Fruit fly (Drosophila melanogaster) whole organism, embryonic: ENCODE data around the gene Ilp6.

Experiments
- CG10267 ChIP-seq: fragments of 200-800 bp; sonication (Bioruptor generic); optimal IDR thresholded peaks from 2 replicates; lab custom pipeline; 2018; ENCODE audit warnings: missing biosample characterization, mild to moderate bottlenecking, missing genetic modification characterization, moderate library complexity
- CG10959 ChIP-seq: fragments of 200-800 bp; sonication (Bioruptor generic); IDR thresholded peaks from 2 replicates; pipeline ENCODE4 v1.3.6; 2022; ENCODE audit warnings: missing biosample characterization, missing genetic modification characterization
- CG12391 ChIP-seq: fragments of 200-800 bp; sonication (Bioruptor generic); optimal IDR thresholded peaks from 3 replicates; lab custom pipeline; 2018; ENCODE audit warnings: missing biosample characterization, mild to moderate bottlenecking, missing genetic modification characterization, moderate library complexity
- CG13287 ChIP-seq: fragments of 200-800 bp; sonication (Bioruptor generic); IDR thresholded peaks from 2 replicates; pipeline ENCODE4 v1.3.6; 2022; ENCODE audit warnings: missing biosample characterization, missing genetic modification characterization; ENCODE audit not compliant: partially characterized antibody
- CG1529 ChIP-seq: fragments of 200-800 bp; sonication (Bioruptor generic); optimal IDR thresholded peaks from 3 replicates; lab custom pipeline; 2018; ENCODE audit warnings: missing biosample characterization, missing genetic modification characterization
- CG15479 ChIP-seq: fragments of 200-800 bp; sonication (Bioruptor generic); optimal IDR thresholded peaks from 3 replicates; lab custom pipeline; 2019; ENCODE audit warnings: missing biosample characterization, mild to moderate bottlenecking, missing genetic modification characterization, moderate library complexity
- CG17186 ChIP-seq: fragments of 200-800 bp; sonication (Bioruptor generic); optimal IDR thresholded peaks from 3 replicates; lab custom pipeline; 2017; ENCODE audit warnings: missing biosample characterization, missing genetic modification reagents, missing genetic modification characterization
- CG17328 ChIP-seq: fragments of 200-800 bp; sonication (Bioruptor generic); IDR thresholded peaks from 2 replicates; pipeline ENCODE4 v1.3.6; 2022; ENCODE audit warnings: missing biosample characterization, missing genetic modification characterization
- CG30020 ChIP-seq: fragments of 200-800 bp; optimal IDR thresholded peaks from 2 replicates; lab custom pipeline; 2019; ENCODE audit warnings: missing biosample characterization, mild to moderate bottlenecking, missing genetic modification characterization, moderate library complexity
- CG34224 ChIP-seq: fragments of 200-800 bp; sonication (Bioruptor generic); IDR thresholded peaks from 3 replicates; pipeline ENCODE4 v1.3.6; 2022; ENCODE audit warnings: missing biosample characterization, missing genetic modification characterization; ENCODE audit not compliant: partially characterized antibody
- CG34376 ChIP-seq: fragments of 200-800 bp; sonication (Bioruptor generic); optimal IDR thresholded peaks from 2 replicates; lab custom pipeline; 2018; ENCODE audit warnings: missing biosample characterization, mild to moderate bottlenecking, missing genetic modification characterization
- CG4360 ChIP-seq: fragments of 200-800 bp; sonication (Bioruptor generic); IDR thresholded peaks from 2 replicates; pipeline ENCODE4 v1.3.6; 2022; ENCODE audit warnings: missing biosample characterization, missing genetic modification characterization
- Deaf1 ChIP-seq: fragments of 200-800 bp; optimal IDR thresholded peaks from 3 replicates; lab custom pipeline; 2019; ENCODE audit warnings: missing biosample characterization, mild to moderate bottlenecking, missing genetic modification characterization, moderate library complexity
- HLHmδ ChIP-seq: fragments of 200-800 bp; sonication (Bioruptor generic); optimal IDR thresholded peaks from 2 replicates; lab custom pipeline; 2018; ENCODE audit warnings: missing biosample characterization, mild to moderate bottlenecking, missing genetic modification characterization, moderate library complexity
- HmgZ ChIP-seq: fragments of 200-800 bp; sonication (Bioruptor generic); optimal IDR thresholded peaks from 2 replicates; lab custom pipeline; 2018; ENCODE audit warnings: missing biosample characterization, mild to moderate bottlenecking, missing genetic modification characterization
- Hr78 ChIP-seq, 2 experiments: fragments of 200-800 bp in 1 of 2; fragments of >200 bp in 1 of 2; sonication (Bioruptor generic) in 1 of 2; optimal IDR thresholded peaks; 2 replicates each; lab custom pipeline; 2017 to 2019; ENCODE audit warnings: missing biosample characterization in 2 of 2, missing genetic modification characterization in 2 of 2, mild to moderate bottlenecking in 1 of 2, moderate library complexity in 1 of 2
- Lpt ChIP-seq: fragments of >200 bp; optimal IDR thresholded peaks from 2 replicates; lab custom pipeline; 2018; ENCODE audit warnings: missing biosample characterization, missing genetic modification characterization
- Med ChIP-seq: fragments of 200-800 bp; sonication (Bioruptor generic); peaks from one replicate; lab custom pipeline; 2016; ENCODE audit warnings: missing biosample characterization, missing genetic modification characterization, mild to moderate bottlenecking, inconsistent platforms, moderate library complexity
- Ravus ChIP-seq: fragments of 200-800 bp; sonication (Bioruptor generic); IDR thresholded peaks from 2 replicates; pipeline ENCODE4 v1.3.6; 2022; ENCODE audit warnings: missing biosample characterization, missing genetic modification characterization
- Scr ChIP-seq: fragments of 200-800 bp; sonication (Bioruptor generic); IDR thresholded peaks from 2 replicates; pipeline ENCODE4 v1.3.6; 2022; ENCODE audit warnings: missing biosample characterization, missing genetic modification characterization; ENCODE audit not compliant: partially characterized antibody
- Trl ChIP-seq, 3 experiments: fragments of >200 bp in 2 of 3; fragments of 200-800 bp in 1 of 3; sonication (Bioruptor generic) in 1 of 3; optimal IDR thresholded peaks; 2 replicates in 1 of 3; 3 replicates in 2 of 3; lab custom pipeline; 2016 to 2017; ENCODE audit warnings: missing biosample characterization in 1 of 3, missing genetic modification characterization in 1 of 3
- abd-A ChIP-seq: fragments of 200-800 bp; sonication (Bioruptor generic); optimal IDR thresholded peaks from 3 replicates; lab custom pipeline; 2019; ENCODE audit warnings: missing biosample characterization, mild to moderate bottlenecking, missing genetic modification characterization, moderate library complexity
- chinmo ChIP-seq: fragments of 200-800 bp; sonication (Bioruptor generic); IDR thresholded peaks from 4 replicates; pipeline ENCODE4 v1.3.6; 2022; ENCODE audit warnings: missing biosample characterization, missing genetic modification characterization; ENCODE audit not compliant: partially characterized antibody
- ci ChIP-seq: fragments of 200-800 bp; sonication (Bioruptor generic); IDR thresholded peaks from 3 replicates; pipeline ENCODE4 v1.3.6; 2022; ENCODE audit warnings: missing biosample characterization, missing genetic modification characterization
- crc ChIP-seq: fragments of 200-800 bp; sonication (Bioruptor generic); optimal IDR thresholded peaks from 2 replicates; lab custom pipeline; 2016; ENCODE audit warnings: missing biosample characterization, missing genetic modification characterization
- crp ChIP-seq, 2 experiments: fragments of 200-800 bp; sonication (Bioruptor generic); optimal IDR thresholded peaks; 2 replicates in 1 of 2; 3 replicates in 1 of 2; lab custom pipeline; 2017; ENCODE audit warnings: missing biosample characterization in 2 of 2, missing genetic modification characterization in 2 of 2, mild to moderate bottlenecking in 1 of 2, moderate library complexity in 1 of 2
- cwo ChIP-seq: fragments of 200-800 bp; sonication (Bioruptor generic); optimal IDR thresholded peaks from 3 replicates; lab custom pipeline; 2017; ENCODE audit warnings: missing biosample characterization, missing genetic modification characterization, mild to moderate bottlenecking, moderate library complexity, missing genetic modification reagents
- exex ChIP-seq: fragments of 200-800 bp; sonication (Bioruptor generic); optimal IDR thresholded peaks from 4 replicates; lab custom pipeline; 2018; ENCODE audit warnings: missing biosample characterization, mild to moderate bottlenecking, missing genetic modification characterization, moderate library complexity
- gcm ChIP-seq: fragments of 200-800 bp; sonication (Bioruptor generic); optimal IDR thresholded peaks from 2 replicates; lab custom pipeline; 2019; ENCODE audit warnings: missing biosample characterization, mild to moderate bottlenecking, missing genetic modification characterization, moderate library complexity
- gro ChIP-seq: fragments of 200-800 bp; sonication (Bioruptor generic); optimal IDR thresholded peaks from 2 replicates; lab custom pipeline; 2016; ENCODE audit warnings: missing biosample characterization, missing genetic modification characterization
- kni ChIP-seq: fragments of 200-800 bp; sonication (Bioruptor generic); optimal IDR thresholded peaks from 3 replicates; lab custom pipeline; 2017; ENCODE audit warnings: mild to moderate bottlenecking, missing biosample characterization, missing genetic modification reagents, missing genetic modification characterization
- mirr ChIP-seq: fragments of 200-800 bp; sonication (Bioruptor generic); optimal IDR thresholded peaks from 3 replicates; lab custom pipeline; 2018; ENCODE audit warnings: missing biosample characterization, mild to moderate bottlenecking, missing genetic modification characterization
- nau ChIP-seq: fragments of 200-800 bp; sonication (Bioruptor generic); optimal IDR thresholded peaks from 3 replicates; lab custom pipeline; 2017; ENCODE audit warnings: missing biosample characterization, mild to moderate bottlenecking, missing genetic modification characterization, missing genetic modification reagents
- nom ChIP-seq: fragments of 200-800 bp; sonication (Bioruptor generic); optimal IDR thresholded peaks from 2 replicates; lab custom pipeline; 2017; ENCODE audit warnings: missing biosample characterization, missing genetic modification characterization, mild to moderate bottlenecking, moderate library complexity, missing genetic modification reagents
- oc ChIP-seq: fragments of 200-800 bp; sonication (Bioruptor generic); optimal IDR thresholded peaks from 2 replicates; lab custom pipeline; 2018; ENCODE audit warnings: missing biosample characterization, mild to moderate bottlenecking, missing genetic modification characterization, moderate library complexity
- pfk ChIP-seq: fragments of 200-800 bp; sonication (Bioruptor generic); optimal IDR thresholded peaks from 2 replicates; lab custom pipeline; 2018; ENCODE audit warnings: missing biosample characterization, mild to moderate bottlenecking, missing genetic modification characterization, moderate library complexity
- pros ChIP-seq: fragments of 200-800 bp; sonication (Bioruptor generic); optimal IDR thresholded peaks from 3 replicates; lab custom pipeline; 2019; ENCODE audit warnings: missing biosample characterization, mild to moderate bottlenecking, missing genetic modification characterization, moderate library complexity
- pum ChIP-seq: fragments of 200-800 bp; sonication (Bioruptor generic); optimal IDR thresholded peaks from 2 replicates; lab custom pipeline; 2016; ENCODE audit warnings: missing biosample characterization, missing genetic modification characterization
- salm ChIP-seq: fragments of 200-800 bp; sonication (Bioruptor generic); optimal IDR thresholded peaks from 2 replicates; lab custom pipeline; 2018; ENCODE audit warnings: missing biosample characterization, mild to moderate bottlenecking, missing genetic modification characterization
- scrt ChIP-seq: fragments of 200-800 bp; sonication (Bioruptor generic); optimal IDR thresholded peaks from 2 replicates; lab custom pipeline; 2018; ENCODE audit warnings: missing biosample characterization, mild to moderate bottlenecking, missing genetic modification characterization, moderate library complexity
- sd ChIP-seq: fragments of 200-800 bp; sonication (Bioruptor generic); optimal IDR thresholded peaks from 3 replicates; lab custom pipeline; 2018; ENCODE audit warnings: missing biosample characterization, mild to moderate bottlenecking, missing genetic modification characterization, moderate library complexity
- sna ChIP-seq: fragments of 200-800 bp; sonication (Bioruptor generic); IDR thresholded peaks from 2 replicates; pipeline ENCODE4 v1.3.6; 2022; ENCODE audit warnings: missing biosample characterization, missing genetic modification characterization; ENCODE audit not compliant: partially characterized antibody
- sqz ChIP-seq: fragments of 200-800 bp; sonication (Bioruptor generic); optimal IDR thresholded peaks from 3 replicates; lab custom pipeline; 2018; ENCODE audit warnings: missing biosample characterization, mild to moderate bottlenecking, missing genetic modification characterization
- vvl ChIP-seq: fragments of 200-800 bp; sonication (Bioruptor generic); IDR thresholded peaks from 2 replicates; pipeline ENCODE4 v1.3.6; 2022; ENCODE audit warnings: missing biosample characterization, missing genetic modification characterization
- yki ChIP-seq: fragments of >200 bp; optimal IDR thresholded peaks from 3 replicates; lab custom pipeline; 2018
- z ChIP-seq: fragments of 200-800 bp; sonication (Bioruptor generic); IDR thresholded peaks from 3 replicates; pipeline ENCODE4 v1.3.6; 2022; ENCODE audit warnings: missing biosample characterization, missing genetic modification characterization

The Ilp6 gene

DNA sequence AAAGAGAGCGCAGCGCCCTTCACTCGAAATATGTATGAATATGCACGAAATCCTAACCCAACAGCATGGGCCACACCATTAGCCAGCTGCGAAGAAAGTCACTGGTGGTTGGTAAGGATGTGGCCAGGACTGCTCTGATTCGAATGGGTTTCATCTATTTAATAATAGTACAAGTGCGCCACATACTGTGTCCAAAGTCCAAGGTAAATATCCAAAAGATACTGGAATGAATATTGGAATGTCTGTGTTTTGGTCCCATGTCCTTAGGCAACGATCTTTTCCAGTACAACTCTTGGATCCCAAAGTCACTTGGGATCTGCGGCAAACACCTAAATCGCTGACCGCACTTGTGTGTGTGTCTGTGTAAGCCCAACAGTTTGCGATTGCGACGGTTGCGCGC lies 28.2 kb downstream of the Ilp6 start (continued):
- TF ChIP-seq CG17186 (GFP tag; lab: Kevin White, UChicago) (no peak), pum (GFP tag; lab: Kevin White, UChicago) (peak; percentile 23)

DNA sequence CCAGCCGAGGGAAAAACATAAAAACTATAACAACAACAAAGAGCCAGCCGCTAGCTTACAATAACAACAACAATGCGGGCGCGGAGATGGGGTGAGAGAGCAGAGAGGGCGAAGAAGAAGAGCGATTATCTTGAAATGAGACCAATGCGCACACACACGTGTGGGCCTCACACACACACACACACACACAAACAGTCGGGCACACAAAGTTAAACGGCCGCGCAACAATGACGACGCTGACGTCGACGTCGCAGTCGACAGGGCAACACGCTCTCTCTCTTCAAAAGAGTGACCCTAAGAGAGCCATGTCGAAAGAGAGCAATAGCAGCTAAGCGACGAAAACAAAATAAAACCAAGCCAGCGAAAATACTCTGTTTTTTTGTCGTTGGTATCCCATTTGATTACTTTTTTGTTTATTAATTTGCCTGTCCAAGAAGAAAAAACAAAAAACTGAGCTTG lies 28.6 kb downstream of the Ilp6 start:
- TF ChIP-seq Trl (optimal IDR thresholded peaks at IDR 0.05; lab: Kevin White, UChicago) (peak; percentile 91 to 96), Trl (GFP tag; optimal IDR thresholded peaks at IDR 0.05; lab: Kevin White, UChicago) (no peak), oc (tag; lab: Kevin White, UChicago) (peak; percentile 74), scrt (GFP tag; lab: Kevin White, UChicago) (peak; percentile 33), nau (no peak), sna (GFP tag; lab: Robert Waterston, UW) (no peak), crp (GFP tag; optimal IDR thresholded peaks at IDR 0.05; lab: Kevin White, UChicago) (no peak), ci (GFP tag; lab: Robert Waterston, UW) (peak; percentile 29; the same call in 1 of the 3 replicates), Ravus (no peak), CG17328 (GFP tag; lab: Robert Waterston, UW) (no peak), pros (GFP tag; lab: Kevin White, UChicago) (peak; percentile 94), sd (tag; lab: Kevin White, UChicago) (no peak), vvl (GFP tag; lab: Robert Waterston, UW) (peak; percentile 10; the same call in 1 of the 2 replicates), Med (GFP tag; lab: Kevin White, UChicago) (peak; percentile 67), CG15479 (GFP tag; lab: Kevin White, UChicago) (peak; percentile 97), mirr (GFP tag; lab: Kevin White, UChicago) (peak; percentile 16), gcm (GFP tag; lab: Kevin White, UChicago) (peak; percentile 68), z (GFP tag; lab: Robert Waterston, UW) (peak; percentile 79), gro (GFP tag; lab: Kevin White, UChicago) (peak; percentile 35), CG4360 (GFP tag; lab: Robert Waterston, UW) (peak; percentile 99), kni (GFP tag; lab: Kevin White, UChicago) (peak; percentile 96), nom (GFP tag; lab: Kevin White, UChicago) (peak; percentile 48), crc (GFP tag; lab: Kevin White, UChicago) (no peak), cwo (GFP tag; lab: Kevin White, UChicago) (peak; percentile 73), pfk (GFP tag; lab: Kevin White, UChicago) (peak; percentile 22), abd-A (tag; lab: Kevin White, UChicago) (peak; percentile 91), Lpt (GFP tag; lab: Kevin White, UChicago) (no peak), CG34376 (GFP tag; lab: Kevin White, UChicago) (peak; percentile 61), Hr78 (GFP tag; optimal IDR thresholded peaks at IDR 0.05; lab: Kevin White, UChicago) (peak in 1 of 2 experiments; percentile 30), HLHmδ (peak; percentile 48), CG10267 (tag; lab: Kevin White, UChicago) (no peak), CG12391 (tag; lab: Kevin White, UChicago) (no peak), CG30020 (tag; lab: Kevin White, UChicago) (no peak), exex (tag; lab: Kevin White, UChicago) (peak; percentile 27), CG13287 (GFP tag; lab: Robert Waterston, UW) (peak; percentile 52; the same call in 1 of the 2 replicates), Scr (peak; percentile 26; the same call in 1 of the 2 replicates), HmgZ (tag; lab: Kevin White, UChicago) (peak; percentile 13), CG34224 (GFP tag; lab: Robert Waterston, UW) (peak; percentile 24; the same call in 1 of the 3 replicates), CG10959 (GFP tag; lab: Robert Waterston, UW) (no peak), Deaf1 (tag; lab: Kevin White, UChicago) (peak; percentile 19), yki (lab: Kevin White, UChicago) (peak; percentile 72), chinmo (GFP tag; lab: Robert Waterston, UW) (peak; percentile 98), CG1529 (GFP tag; lab: Kevin White, UChicago) (no peak), salm (tag; lab: Kevin White, UChicago) (peak; percentile 5), sqz (GFP tag; lab: Kevin White, UChicago) (peak; percentile 41)
